Worm (Caenorhabditis elegans) whole organism, L3 larva: ENCODE measurements around the gene W01F3.2.

Experiments
- R02D3.7 ChIP-seq: fragments of 150-350 bp; optimal IDR thresholded peaks from 2 replicates; lab custom pipeline; 2014; ENCODE audit warnings: missing biosample characterization, missing genetic modification characterization
- aly-2 ChIP-seq: fragments of 150-350 bp; optimal IDR thresholded peaks from 2 replicates; lab custom pipeline; 2014; ENCODE audit warnings: missing biosample characterization, missing genetic modification characterization
- ceh-16 ChIP-seq: sonication (generic microtip); optimal IDR thresholded peaks from 2 replicates; lab custom pipeline; 2017; ENCODE audit warnings: missing biosample characterization, missing genetic modification characterization
- elt-2 ChIP-seq: sonication (generic microtip); optimal IDR thresholded peaks from 2 replicates; lab custom pipeline; 2016; ENCODE audit warnings: missing genetic modification reagents, mild to moderate bottlenecking, missing genetic modification characterization, missing compliant biosample characterization
- fkh-10 ChIP-seq: sonication (generic microtip); optimal IDR thresholded peaks from 2 replicates; lab custom pipeline; 2017; ENCODE audit warnings: missing biosample characterization, missing genetic modification reagents, missing genetic modification characterization
- fos-1 ChIP-seq: fragments of 150-350 bp; optimal IDR thresholded peaks from 2 replicates; lab custom pipeline; 2014; ENCODE audit warnings: missing biosample characterization, missing genetic modification characterization
- nhr-12 ChIP-seq: fragments of 150-350 bp; optimal IDR thresholded peaks from 2 replicates; lab custom pipeline; 2014; ENCODE audit warnings: missing biosample characterization, missing genetic modification characterization
- nhr-23 ChIP-seq: fragments of 150-350 bp; optimal IDR thresholded peaks from 2 replicates; lab custom pipeline; 2014; ENCODE audit warnings: missing biosample characterization, missing genetic modification reagents, missing genetic modification characterization
- nhr-28 ChIP-seq: fragments of 150-350 bp; optimal IDR thresholded peaks from 2 replicates; lab custom pipeline; 2014; ENCODE audit warnings: missing biosample characterization, missing genetic modification characterization
- pha-4 ChIP-seq: fragments of 150-350 bp; optimal IDR thresholded peaks from 2 replicates; lab custom pipeline; 2014; ENCODE audit warnings: missing biosample characterization, missing genetic modification reagents, missing genetic modification characterization
- snpc-4 ChIP-seq: fragments of 150-350 bp; optimal IDR thresholded peaks from 2 replicates; lab custom pipeline; 2014; ENCODE audit warnings: missing biosample characterization, missing genetic modification characterization
- unc-62 ChIP-seq: fragments of 150-350 bp; sonication (generic microtip); optimal IDR thresholded peaks from 4 replicates; lab custom pipeline; 2014; ENCODE audit warnings: missing biosample characterization, missing genetic modification reagents, missing genetic modification characterization
- zag-1 ChIP-seq: fragments of 150-350 bp; optimal IDR thresholded peaks from 2 replicates; lab custom pipeline; 2014; ENCODE audit warnings: missing biosample characterization, missing genetic modification characterization
- ztf-11 ChIP-seq: fragments of 150-350 bp; optimal IDR thresholded peaks from 2 replicates; lab custom pipeline; 2014; ENCODE audit warnings: missing biosample characterization, missing genetic modification characterization

DNA sequence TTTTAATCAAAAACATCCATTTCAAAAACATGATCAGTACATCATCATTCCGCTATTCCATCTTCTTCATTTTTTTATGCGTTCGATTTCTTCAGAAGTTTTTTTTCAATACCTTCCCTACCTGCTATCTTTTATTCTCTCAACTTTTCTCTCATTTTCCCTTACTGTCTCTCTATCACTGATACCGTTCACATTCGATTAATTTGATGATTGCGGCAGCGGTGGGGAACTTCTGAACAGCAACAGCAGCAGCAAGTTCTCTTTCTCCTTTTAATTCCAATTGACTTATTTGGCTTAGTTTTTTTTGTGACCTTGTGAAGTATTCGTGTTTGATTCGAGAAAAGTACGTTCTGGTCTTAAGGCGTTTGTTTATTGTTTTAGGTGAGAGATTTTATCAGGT lies 11.3 kb upstream of the W01F3.2 start:
- no peak for TF ChIP-seq nhr-12 (tag; lab: Kevin White, UChicago)
- TF ChIP-seq unc-62 (GFP tag; lab: Kevin White, UChicago): no peak
- TF ChIP-seq pha-4: no peak
- no peak for TF ChIP-seq ztf-11 (tag; lab: Kevin White, UChicago)
- TF ChIP-seq snpc-4 (tag; lab: Kevin White, UChicago): no peak
- TF ChIP-seq fkh-10: no peak
- no peak for TF ChIP-seq R02D3.7 (tag; lab: Kevin White, UChicago)
- no peak for TF ChIP-seq nhr-28 (tag; lab: Kevin White, UChicago)
- no peak for TF ChIP-seq ceh-16 (tag; lab: Kevin White, UChicago)
- TF ChIP-seq nhr-23: no peak
- no peak for TF ChIP-seq fos-1 (tag; lab: Kevin White, UChicago)
- TF ChIP-seq aly-2 (tag; lab: Kevin White, UChicago): no peak
- no peak for TF ChIP-seq elt-2 (tag; lab: Kevin White, UChicago)
- no peak for TF ChIP-seq zag-1
